Fruit fly (Drosophila melanogaster): ENCODE measurements around the gene Drsl6.

- TF ChIP-seq psq (optimal IDR thresholded peaks at IDR 0.05) (no peak), h (optimal IDR thresholded peaks at IDR 0.05) (no peak)
Observed at dm6 chr3L:3338028-3338855, 2.0 kb upstream of the Drsl6 start.

Data from Kc167 (cell line).